Worm (Caenorhabditis elegans): Measurements from ENCODE around the gene T23F6.3.
"Not testable (repeated sequence)": the region's sequence is repeated elsewhere in the genome, so short reads cannot be mapped to it uniquely, and the experiment has no call there.

ce11 chrIV:12730624-12731023 lies 6.1 kb upstream of the T23F6.3 start:
- TF ChIP-seq T22C8.4 (GFP tag; IDR thresholded peaks at IDR 0.05); cog-1 (tag; optimal IDR thresholded peaks at IDR 0.05); ref-1 (GFP tag; conservative IDR thresholded peaks at IDR 0.05): not testable (repeated sequence)
- 0 out of 2 replicates have a peak, but pooled peaks have one; percentile 44 for TF ChIP-seq tab-1 (GFP tag; IDR thresholded peaks at IDR 0.05)
